Worm (Caenorhabditis elegans) whole organism, L4 larva: Measurements from ENCODE around the gene C51E3.9.

Source experiments
- ceh-82 ChIP-seq: sonication (generic microtip); optimal IDR thresholded peaks from 2 replicates; lab custom pipeline; 2017; ENCODE audit warnings: missing biosample characterization, missing genetic modification characterization
- fkh-10 ChIP-seq: fragments of 150-350 bp; optimal IDR thresholded peaks from 2 replicates; lab custom pipeline; 2014; ENCODE audit warnings: missing biosample characterization, missing genetic modification reagents, missing genetic modification characterization
- jun-1 ChIP-seq: fragments of 150-350 bp; optimal IDR thresholded peaks from 2 replicates; lab custom pipeline; 2014; ENCODE audit warnings: missing biosample characterization, missing genetic modification reagents, missing genetic modification characterization

DNA sequence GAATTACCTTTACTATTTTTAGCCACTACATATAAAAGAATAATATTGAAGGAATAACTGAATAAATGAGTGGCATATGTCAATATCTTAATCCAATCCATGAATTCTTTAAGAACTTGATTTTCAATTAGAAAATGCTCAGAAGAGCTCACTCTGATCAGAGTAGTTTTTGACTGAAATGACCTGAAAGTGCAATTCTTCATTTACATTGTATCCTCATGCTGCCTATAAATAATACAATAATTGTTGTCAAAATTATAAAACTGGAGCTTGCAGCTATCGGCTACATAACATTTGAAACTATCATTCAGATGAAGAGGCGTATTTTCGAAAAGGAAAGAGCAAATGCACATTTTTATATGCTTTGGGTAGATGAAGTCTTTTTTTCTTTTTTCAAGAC, 23.1 kb upstream of the C51E3.9 start, which contains the start of gene srxa-19:
- TF ChIP-seq fkh-10 (GFP tag; lab: Kevin White, UChicago) (no peak), jun-1 (tag; lab: Kevin White, UChicago) (no peak), ceh-82 (no peak)
